Worm (Caenorhabditis elegans) whole organism, early embryonic: ENCODE measurements around the gene pes-9.

ENCODE experiments used
- aly-1 ChIP-seq: sonication (generic microtip); optimal IDR thresholded peaks from 2 replicates; lab custom pipeline; 2016; ENCODE audit warnings: missing genetic modification characterization, missing compliant biosample characterization
- ama-1 ChIP-seq: fragments of 150-350 bp; optimal IDR thresholded peaks from 2 replicates; lab custom pipeline; 2014
- ceh-36 ChIP-seq: sonication (generic microtip); optimal IDR thresholded peaks from 2 replicates; lab custom pipeline; 2016; ENCODE audit warnings: missing genetic modification characterization, inconsistent platforms, missing compliant biosample characterization
- hmbx-1 ChIP-seq: sonication (generic microtip); optimal IDR thresholded peaks from 2 replicates; lab custom pipeline; 2016; ENCODE audit warnings: mild to moderate bottlenecking, missing genetic modification characterization, missing compliant biosample characterization
- pes-1 ChIP-seq: fragments of 200-800 bp; sonication (Bioruptor generic); IDR thresholded peaks from 2 replicates; pipeline ENCODE4 v1.3.6; 2022; ENCODE audit warnings: missing genetic modification reagents, missing genetic modification characterization, missing compliant biosample characterization
- sea-1 ChIP-seq: fragments of 200-800 bp; sonication (Bioruptor generic); conservative IDR thresholded peaks from 2 replicates; pipeline ENCODE4 v1.3.6; 2022; ENCODE audit warnings: missing genetic modification characterization, missing compliant biosample characterization

ce11 chrV:14631588-14631987 lies 34.8 kb upstream of the pes-9 start, which contains the start of gene F43D2.3:
- TF ChIP-seq pes-1 (GFP tag; lab: Robert Waterston, UW): no peak
- TF ChIP-seq ama-1 (lab: Kevin White, UChicago): no peak
- TF ChIP-seq ceh-36: no peak
- TF ChIP-seq sea-1 (GFP tag; lab: Robert Waterston, UW): no peak
- TF ChIP-seq hmbx-1: no peak
- TF ChIP-seq aly-1 (tag; lab: Kevin White, UChicago): no peak
